Worm (Caenorhabditis elegans) whole organism, L4/young adult: ENCODE results near the gene T27E9.2.
"Not testable (repeated sequence)": the region's sequence is repeated elsewhere in the genome, so short reads cannot be mapped to it uniquely, and the experiment has no call there.

Experiments used
- W03F9.2 ChIP-seq: fragments of 150-350 bp; optimal IDR thresholded peaks from 2 replicates; lab custom pipeline; 2014; ENCODE audit warnings: missing biosample characterization, missing genetic modification characterization
- dao-5 ChIP-seq: sonication (generic microtip); optimal IDR thresholded peaks from 2 replicates; lab custom pipeline; 2016; ENCODE audit warnings: missing genotype, missing genetic modification characterization, moderate library complexity, missing compliant biosample characterization
- him-1 ChIP-seq: sonication (generic microtip); optimal IDR thresholded peaks from 2 replicates; lab custom pipeline; 2016; ENCODE audit warnings: missing genotype, missing genetic modification reagents, missing genetic modification characterization, missing compliant biosample characterization

Gene T27E9.2

ce11 chrIII:13462138-13462634 lies at the start of gene T27E9.2, which contains the start of gene abcf-2:
Gene T27E9.2 (minus strand): TSS chrIII:13462584.
Gene abcf-2 (minus strand): TSS chrIII:13462238.
- TF ChIP-seq W03F9.2 (tag; lab: Kevin White, UChicago), result no peak
- TF ChIP-seq dao-5 (tag; lab: Kevin White, UChicago), result no peak
- TF ChIP-seq him-1 (tag; lab: Kevin White, UChicago), result no peak

ce11 chrIII:13510753-13511152 lies 48.4 kb upstream of the T27E9.2 start:
- TF ChIP-seq dao-5 (tag; lab: Kevin White, UChicago), result no peak
- no peak for TF ChIP-seq W03F9.2 (tag; lab: Kevin White, UChicago)
- no peak for TF ChIP-seq him-1 (tag; lab: Kevin White, UChicago)

ce11 chrIII:13505718-13506117 lies 43.3 kb upstream of the T27E9.2 start, which contains the start of gene T28A8.3:
Gene T28A8.3 (plus strand): TSS chrIII:13506018.
- no peak for TF ChIP-seq W03F9.2 (tag; lab: Kevin White, UChicago)
- TF ChIP-seq him-1 (tag; lab: Kevin White, UChicago), result no peak
- TF ChIP-seq dao-5 (tag; lab: Kevin White, UChicago), result no peak

ce11 chrIII:13503379-13503778 lies 41.0 kb upstream of the T27E9.2 start, which contains the start of gene T28A8.4:
Gene T28A8.4 (plus strand): TSS chrIII:13503679.
- no peak for TF ChIP-seq W03F9.2 (tag; lab: Kevin White, UChicago)
- no peak for TF ChIP-seq dao-5 (tag; lab: Kevin White, UChicago)
- TF ChIP-seq him-1 (tag; lab: Kevin White, UChicago), result no peak

- TF ChIP-seq him-1 (tag; lab: Kevin White, UChicago), result no peak
- TF ChIP-seq W03F9.2 (tag; lab: Kevin White, UChicago), result no peak
- TF ChIP-seq dao-5 (tag; lab: Kevin White, UChicago), result no peak
These were observed 40.1 kb upstream of the T27E9.2 start, which contains the start of gene T28A8.8 for ce11 chrIII:13502513-13502912. Gene T28A8.8 (plus strand): TSS chrIII:13502813.

- TF ChIP-seq him-1 (tag; lab: Kevin White, UChicago) (no peak), W03F9.2 (tag; lab: Kevin White, UChicago) (no peak), dao-5 (tag; lab: Kevin White, UChicago) (no peak)
These were observed 39.2 kb upstream of the T27E9.2 start, which contains the start of gene T28A8.5 for ce11 chrIII:13501599-13501998. Gene T28A8.5 (plus strand): TSS chrIII:13501630.

ce11 chrIII:13498899-13499298 lies 36.5 kb upstream of the T27E9.2 start, which contains the start of gene T28A8.6:
Gene T28A8.6 (plus strand): TSS chrIII:13499199.
- TF ChIP-seq him-1, dao-5, W03F9.2 (tag; lab: Kevin White, UChicago): not testable (repeated sequence)

- no peak for TF ChIP-seq W03F9.2 (tag; lab: Kevin White, UChicago)
- TF ChIP-seq dao-5 (tag; lab: Kevin White, UChicago), result no peak
- no peak for TF ChIP-seq him-1 (tag; lab: Kevin White, UChicago)
These were observed 33.2 kb upstream of the T27E9.2 start, which contains the start of gene T28A8.2 for ce11 chrIII:13495571-13495970. Gene T28A8.2 (minus strand): TSS chrIII:13495671.

- TF ChIP-seq dao-5 (tag; lab: Kevin White, UChicago) (no peak), him-1 (tag; lab: Kevin White, UChicago) (no peak), W03F9.2 (tag; lab: Kevin White, UChicago) (no peak)
These were observed 30.0 kb upstream of the T27E9.2 start, which contains the start of gene twk-40 for ce11 chrIII:13492377-13492776. Gene twk-40 (minus strand): TSS chrIII:13492477.

- TF ChIP-seq him-1 (tag; lab: Kevin White, UChicago), result no peak
- TF ChIP-seq W03F9.2 (tag; lab: Kevin White, UChicago), result no peak
- TF ChIP-seq dao-5 (tag; lab: Kevin White, UChicago), result no peak
These were observed 21.6 kb upstream of the T27E9.2 start, which contains the start of gene acc-4 for ce11 chrIII:13484024-13484423. Gene acc-4 (minus strand): TSS chrIII:13484124.

ce11 chrIII:13476682-13477081 lies 14.3 kb upstream of the T27E9.2 start, which contains the start of gene T27E9.6:
Gene T27E9.6 (minus strand): TSS chrIII:13476782.
- TF ChIP-seq W03F9.2 (tag; lab: Kevin White, UChicago), result no peak
- TF ChIP-seq dao-5 (tag; lab: Kevin White, UChicago), result no peak
- TF ChIP-seq him-1 (tag; lab: Kevin White, UChicago), result no peak

ce11 chrIII:13474482-13474881 lies 12.1 kb upstream of the T27E9.2 start:
- TF ChIP-seq dao-5 (tag; lab: Kevin White, UChicago) (no peak), W03F9.2 (tag; lab: Kevin White, UChicago) (no peak), him-1 (tag; lab: Kevin White, UChicago) (no peak)

- TF ChIP-seq W03F9.2 (tag; lab: Kevin White, UChicago) (no peak), dao-5 (tag; lab: Kevin White, UChicago) (no peak), him-1 (tag; lab: Kevin White, UChicago) (no peak)
These were observed 9.1 kb upstream of the T27E9.2 start, which contains the start of gene pssy-2 for ce11 chrIII:13471504-13471903. Gene pssy-2 (plus strand): TSS chrIII:13471804.
